Worm (Caenorhabditis elegans): ENCODE data around the gene K09G1.1.

K09G1.1 gene

DNA sequence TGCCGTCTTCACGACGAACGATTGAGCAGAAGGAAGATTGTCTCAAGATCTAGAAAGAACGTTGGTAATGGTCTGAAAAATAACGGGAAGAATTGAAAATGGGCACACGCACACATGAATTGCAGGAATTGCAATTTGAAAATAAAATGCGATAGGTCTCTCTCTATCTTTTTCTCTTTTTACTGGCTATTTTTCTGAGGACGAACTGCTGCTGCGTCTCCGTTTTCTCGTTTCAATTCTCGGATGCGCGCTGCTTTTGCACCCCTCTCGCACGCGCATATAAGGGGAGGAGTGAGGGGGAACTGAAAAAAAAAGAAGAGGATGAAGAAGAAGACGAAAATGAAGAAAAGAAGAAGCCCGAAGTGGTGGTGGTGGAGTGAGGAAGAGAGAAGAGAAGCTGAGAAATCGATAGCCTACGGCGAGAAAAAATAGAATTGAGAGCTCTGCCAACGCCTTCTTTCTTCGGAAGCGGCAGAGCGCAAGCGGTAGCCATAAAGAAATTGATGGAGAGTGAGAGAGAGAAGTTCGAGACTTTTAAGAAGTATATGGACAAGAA lies 21.6 kb upstream of the K09G1.1 start, which contains the start of gene rgef-1 (continued):
- TF ChIP-seq zag-1 (tag; optimal IDR thresholded peaks at IDR 0.05) (peak; percentile 85), nhr-25 (tag; optimal IDR thresholded peaks at IDR 0.05) (no peak)

DNA sequence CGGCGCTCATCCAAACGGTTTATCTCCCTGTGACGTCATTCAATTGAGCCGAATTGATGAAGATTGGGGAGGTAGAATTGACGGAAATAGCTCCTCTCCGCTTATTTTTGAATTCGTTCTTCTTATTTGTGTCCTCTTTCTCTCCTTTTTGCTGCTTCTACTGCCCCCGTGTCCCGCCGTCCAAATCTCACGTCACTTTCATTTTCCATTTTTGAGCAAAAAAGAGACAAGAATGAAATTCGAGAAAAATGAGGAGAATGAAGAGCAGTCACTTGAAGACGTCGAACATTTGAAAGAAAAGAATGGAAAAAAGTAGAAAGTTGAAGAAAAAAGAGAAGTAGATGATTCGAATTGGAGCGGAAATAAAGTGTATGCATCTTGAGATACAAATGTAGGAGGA lies 19.8 kb upstream of the K09G1.1 start:
- TF ChIP-seq C34F6.9 (tag; optimal IDR thresholded peaks at IDR 0.05) (peak; percentile 18), nhr-129 (tag; optimal IDR thresholded peaks at IDR 0.05) (no peak), sma-9 (GFP tag; optimal IDR thresholded peaks at IDR 0.05) (peak; percentile 19), sma-9 (tag; optimal IDR thresholded peaks at IDR 0.05) (no peak), unc-39 (tag; optimal IDR thresholded peaks at IDR 0.05) (no peak), nhr-12 (tag; optimal IDR thresholded peaks at IDR 0.05) (no peak), elt-1 (tag; optimal IDR thresholded peaks at IDR 0.05) (no peak), aly-2 (tag; optimal IDR thresholded peaks at IDR 0.05) (no peak), gmeb-1 (tag; optimal IDR thresholded peaks at IDR 0.05) (no peak), egl-27 (tag; optimal IDR thresholded peaks at IDR 0.05) (no peak), lin-13 (GFP tag; optimal IDR thresholded peaks at IDR 0.05) (no peak), lsy-2 (tag; optimal IDR thresholded peaks at IDR 0.05) (no peak), peb-1 (tag; optimal IDR thresholded peaks at IDR 0.05) (no peak), skn-1 (tag; optimal IDR thresholded peaks at IDR 0.05) (no peak), nhr-237 (tag; optimal IDR thresholded peaks at IDR 0.05) (no peak), mbf-1 (tag; optimal IDR thresholded peaks at IDR 0.05) (no peak)

DNA sequence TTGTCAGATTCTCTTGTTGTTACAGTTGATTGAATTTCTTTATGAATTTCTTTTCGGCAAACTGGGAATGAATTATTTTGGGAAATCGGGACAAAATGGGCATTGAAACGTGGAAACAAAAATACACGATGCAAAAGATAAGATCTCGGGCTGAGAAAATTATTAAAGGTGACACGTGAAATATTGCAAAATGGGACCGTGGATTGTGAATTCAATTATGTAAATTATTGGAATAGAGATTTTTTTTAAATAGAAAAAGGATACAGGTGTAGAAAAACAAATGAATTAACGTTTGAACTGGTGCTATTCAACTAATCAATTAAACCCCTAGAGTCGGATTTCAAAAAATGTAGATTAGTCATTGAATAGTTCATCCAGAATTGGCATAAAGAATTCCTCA lies 14.6 kb upstream of the K09G1.1 start, which contains the start of gene F25B3.4:
TSS of gene F25B3.4 (minus strand) at position 101 of the 400 bp plus-strand sequence.
- no peak for TF ChIP-seq nhr-129 (tag; optimal IDR thresholded peaks at IDR 0.05)
- no peak for TF ChIP-seq unc-62 (GFP tag; optimal IDR thresholded peaks at IDR 0.05)
- no peak for TF ChIP-seq ztf-1 (GFP tag; conservative IDR thresholded peaks at IDR 0.05)
- no peak for TF ChIP-seq ZK546.5 (tag; optimal IDR thresholded peaks at IDR 0.05)

DNA sequence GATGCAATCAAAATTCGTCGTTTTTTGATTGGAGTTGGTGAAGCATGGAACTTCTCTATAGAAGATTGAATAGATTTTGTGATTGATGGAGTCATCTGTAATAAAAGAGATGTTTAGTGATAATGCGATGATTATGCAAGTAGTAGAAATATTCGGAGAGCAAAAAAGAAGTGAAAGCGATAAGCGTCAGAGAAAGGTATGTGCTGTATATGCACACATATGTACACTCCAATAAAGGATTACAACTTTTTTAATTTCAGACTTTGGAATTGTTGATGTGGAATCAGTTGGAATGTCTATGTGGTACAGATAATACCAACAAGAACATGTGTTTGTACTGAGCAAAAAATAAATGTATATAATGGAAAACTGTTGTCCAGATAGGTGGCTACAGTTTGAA lies 13.1 kb upstream of the K09G1.1 start, which contains the start of gene F25B3.5:
TSS of gene F25B3.5 (minus strand) at position 101 of the 400 bp plus-strand sequence.
- TF ChIP-seq elt-3 (tag; optimal IDR thresholded peaks at IDR 0.05): no peak
- no peak for TF ChIP-seq sem-4 (tag; optimal IDR thresholded peaks at IDR 0.05)
- TF ChIP-seq lsy-2 (tag; optimal IDR thresholded peaks at IDR 0.05): no peak
- no peak for TF ChIP-seq mbf-1 (tag; optimal IDR thresholded peaks at IDR 0.05)
- no peak for TF ChIP-seq C34F6.9 (tag; optimal IDR thresholded peaks at IDR 0.05)
- no peak for TF ChIP-seq egl-27 (tag; optimal IDR thresholded peaks at IDR 0.05)
- no peak for TF ChIP-seq unc-55 (GFP tag; optimal IDR thresholded peaks at IDR 0.05)

DNA sequence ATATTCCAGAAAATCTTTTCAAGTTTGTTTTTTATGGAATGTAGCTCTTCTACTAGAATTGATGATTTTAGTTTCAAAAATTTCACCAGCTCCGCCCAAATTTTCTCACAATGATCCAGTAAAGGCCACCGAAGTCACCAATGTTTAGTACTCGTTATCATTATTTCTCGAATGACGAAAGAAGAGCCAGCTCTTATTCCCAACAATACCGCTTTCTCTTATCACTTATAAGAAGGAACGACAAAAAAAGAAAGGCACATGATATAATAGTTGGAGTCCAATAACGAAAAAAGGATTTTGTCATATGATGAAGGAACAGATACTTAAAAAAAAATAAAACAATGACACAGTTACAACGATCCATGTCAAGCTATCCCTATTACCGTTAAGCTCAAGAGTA lies 12.3 kb upstream of the K09G1.1 start:
- TF ChIP-seq mab-5 (tag; optimal IDR thresholded peaks at IDR 0.05) (no peak), egl-27 (tag; optimal IDR thresholded peaks at IDR 0.05) (no peak), lin-13 (GFP tag; optimal IDR thresholded peaks at IDR 0.05) (no peak), unc-39 (tag; optimal IDR thresholded peaks at IDR 0.05) (no peak), nhr-25 (tag; optimal IDR thresholded peaks at IDR 0.05) (no peak), ztf-11 (tag; optimal IDR thresholded peaks at IDR 0.05) (no peak), nhr-237 (tag; optimal IDR thresholded peaks at IDR 0.05) (no peak), snpc-4 (tag; optimal IDR thresholded peaks at IDR 0.05) (no peak), nhr-11 (tag; optimal IDR thresholded peaks at IDR 0.05) (no peak), aly-2 (tag; optimal IDR thresholded peaks at IDR 0.05) (no peak), zag-1 (tag; optimal IDR thresholded peaks at IDR 0.05) (no peak), nhr-21 (tag; optimal IDR thresholded peaks at IDR 0.05) (no peak)

DNA sequence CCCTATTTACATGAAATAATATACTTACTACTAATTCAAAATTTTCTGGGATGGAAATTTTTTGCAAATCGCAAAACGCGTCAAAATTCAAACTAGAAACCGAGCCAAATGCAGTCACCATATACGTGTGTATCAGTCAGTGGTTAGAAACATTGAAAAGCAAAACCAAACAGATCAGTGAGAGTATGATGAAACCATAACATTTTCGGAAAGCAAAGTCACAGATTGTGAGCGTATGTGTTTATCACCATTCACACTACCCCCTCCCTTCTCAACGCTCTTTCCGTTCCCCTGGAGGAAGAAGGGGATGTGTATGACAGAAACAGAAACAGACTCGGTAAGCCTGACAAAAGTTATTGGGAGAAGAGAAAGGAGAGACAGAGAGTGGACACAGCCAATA lies 11.7 kb upstream of the K09G1.1 start:
- TF ChIP-seq lin-39 (tag; optimal IDR thresholded peaks at IDR 0.05) (no peak), egl-27 (tag; optimal IDR thresholded peaks at IDR 0.05) (no peak), nhr-77 (tag; optimal IDR thresholded peaks at IDR 0.05) (no peak), ZK546.5 (tag; optimal IDR thresholded peaks at IDR 0.05) (no peak), dmd-4 (tag; optimal IDR thresholded peaks at IDR 0.05) (no peak), ceh-82 (tag; optimal IDR thresholded peaks at IDR 0.05) (no peak), ztf-11 (tag; optimal IDR thresholded peaks at IDR 0.05) (no peak), sma-9 (GFP tag; optimal IDR thresholded peaks at IDR 0.05) (no peak), sma-9 (tag; optimal IDR thresholded peaks at IDR 0.05) (no peak), gmeb-1 (tag; optimal IDR thresholded peaks at IDR 0.05) (no peak), snpc-4 (tag; optimal IDR thresholded peaks at IDR 0.05) (no peak), nhr-11 (tag; optimal IDR thresholded peaks at IDR 0.05) (no peak), nhr-12 (tag; optimal IDR thresholded peaks at IDR 0.05) (no peak), lin-13 (GFP tag; optimal IDR thresholded peaks at IDR 0.05) (no peak), skn-1 (tag; optimal IDR thresholded peaks at IDR 0.05) (no peak), Y55F3AM.14 (GFP tag; optimal IDR thresholded peaks at IDR 0.05) (no peak), peb-1 (tag; optimal IDR thresholded peaks at IDR 0.05) (no peak), aly-2 (tag; optimal IDR thresholded peaks at IDR 0.05) (no peak), unc-39 (tag; optimal IDR thresholded peaks at IDR 0.05) (no peak), alr-1 (tag; optimal IDR thresholded peaks at IDR 0.05) (no peak), nhr-10 (tag; optimal IDR thresholded peaks at IDR 0.05) (no peak)

Data from whole organism, L2 larva.